Worm (Caenorhabditis elegans): ENCODE data around the gene Y47D7A.3.

Y47D7A.3 gene

DNA sequence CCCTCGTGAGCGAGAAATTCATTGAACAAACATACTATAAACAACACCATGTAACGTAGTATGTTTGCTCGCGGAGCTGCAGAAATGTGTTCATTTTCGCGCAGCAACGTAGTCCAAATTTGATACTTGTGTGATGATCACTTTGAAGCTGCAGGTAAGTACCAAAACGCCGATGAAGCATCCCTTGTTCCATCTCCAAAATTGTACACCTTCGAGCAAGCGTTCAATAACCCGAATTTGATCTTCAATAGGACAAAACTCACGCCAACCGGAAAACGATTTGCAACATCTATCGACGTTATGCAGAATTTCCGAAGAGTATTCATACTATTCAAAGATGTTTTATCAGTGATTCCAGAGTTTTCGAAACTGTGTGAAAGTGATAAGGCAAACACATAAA is at the start of gene Y47D7A.3:
Gene Y47D7A.3, plus strand, starts transcription at position 301 of the 400 bp plus-strand sequence.
- TF ChIP-seq ref-1 (GFP tag; conservative IDR thresholded peaks at IDR 0.05) = no peak
- TF ChIP-seq flt-1 (GFP tag; IDR thresholded peaks at IDR 0.05) = no peak
- TF ChIP-seq med-1 (GFP tag; optimal IDR thresholded peaks at IDR 0.05; ENCODE audit: insufficient read depth) = no peak
- TF ChIP-seq T22C8.4 (GFP tag; IDR thresholded peaks at IDR 0.05) = no peak
- no peak for TF ChIP-seq ztf-23 (GFP tag; IDR thresholded peaks at IDR 0.05)
- TF ChIP-seq cog-1 (tag; optimal IDR thresholded peaks at IDR 0.05) = no peak
- TF ChIP-seq ztf-29 (GFP tag; IDR thresholded peaks at IDR 0.05) = no peak
- no peak for TF ChIP-seq tab-1 (GFP tag; IDR thresholded peaks at IDR 0.05)
- no peak for TF ChIP-seq klf-2 (GFP tag; conservative IDR thresholded peaks at IDR 0.05)

DNA sequence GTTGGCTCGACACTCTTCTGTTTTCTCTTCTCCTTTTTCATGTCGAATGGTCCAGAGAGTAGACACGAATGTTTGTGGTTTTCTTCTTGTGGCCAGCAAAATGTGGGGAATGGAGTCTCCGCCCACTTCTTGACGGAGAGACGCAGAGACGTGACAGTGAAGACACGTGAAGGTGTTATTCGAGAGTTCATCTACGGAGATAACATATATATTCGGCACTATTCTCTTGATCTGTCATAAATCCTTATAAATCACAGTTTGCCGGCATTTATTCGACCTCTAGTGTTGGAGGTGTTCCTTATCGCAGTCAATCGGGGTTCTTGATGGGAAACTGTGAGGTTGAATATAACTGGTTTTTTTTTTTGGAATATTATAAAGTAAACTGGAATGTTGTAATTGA is 49.2 kb upstream of the Y47D7A.3 start, which contains the start of gene F32D1.3:
Gene F32D1.3, minus strand, starts transcription at position 65 of the 400 bp plus-strand sequence.
- TF ChIP-seq ztf-29 (GFP tag; IDR thresholded peaks at IDR 0.05) (no peak), tab-1 (GFP tag; IDR thresholded peaks at IDR 0.05) (no peak), med-1 (GFP tag; optimal IDR thresholded peaks at IDR 0.05; ENCODE audit: insufficient read depth) (no peak), ztf-23 (GFP tag; IDR thresholded peaks at IDR 0.05) (no peak), flt-1 (GFP tag; IDR thresholded peaks at IDR 0.05) (no peak), cog-1 (tag; optimal IDR thresholded peaks at IDR 0.05) (no peak), T22C8.4 (GFP tag; IDR thresholded peaks at IDR 0.05) (no peak), ref-1 (GFP tag; conservative IDR thresholded peaks at IDR 0.05) (no peak), klf-2 (GFP tag; conservative IDR thresholded peaks at IDR 0.05) (no peak)

DNA sequence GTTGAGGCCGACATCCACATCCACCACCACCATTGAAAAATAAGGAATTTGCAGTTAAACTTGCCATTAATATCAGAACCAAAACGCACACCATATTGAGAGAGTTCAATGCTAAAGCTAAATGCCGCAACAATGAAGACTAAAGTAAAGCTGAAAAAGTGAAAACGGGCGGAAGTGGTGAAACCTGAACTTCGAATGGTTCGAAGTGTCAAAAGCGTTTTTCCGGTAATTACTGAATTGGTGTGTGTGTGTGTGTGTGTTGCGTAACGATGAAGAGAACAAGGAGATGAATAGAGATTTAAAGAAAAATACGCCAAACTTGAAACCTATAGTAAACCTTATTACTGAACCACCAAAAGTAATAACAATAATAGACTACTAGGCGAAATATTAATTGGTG is 46.2 kb upstream of the Y47D7A.3 start, which contains the start of gene grl-13:
Gene grl-13, minus strand, starts transcription at position 101 of the 400 bp plus-strand sequence.
- no peak for TF ChIP-seq cog-1 (tag; optimal IDR thresholded peaks at IDR 0.05)
- no peak for TF ChIP-seq med-1 (GFP tag; optimal IDR thresholded peaks at IDR 0.05; ENCODE audit: insufficient read depth)
- no peak for TF ChIP-seq flt-1 (GFP tag; IDR thresholded peaks at IDR 0.05)

DNA sequence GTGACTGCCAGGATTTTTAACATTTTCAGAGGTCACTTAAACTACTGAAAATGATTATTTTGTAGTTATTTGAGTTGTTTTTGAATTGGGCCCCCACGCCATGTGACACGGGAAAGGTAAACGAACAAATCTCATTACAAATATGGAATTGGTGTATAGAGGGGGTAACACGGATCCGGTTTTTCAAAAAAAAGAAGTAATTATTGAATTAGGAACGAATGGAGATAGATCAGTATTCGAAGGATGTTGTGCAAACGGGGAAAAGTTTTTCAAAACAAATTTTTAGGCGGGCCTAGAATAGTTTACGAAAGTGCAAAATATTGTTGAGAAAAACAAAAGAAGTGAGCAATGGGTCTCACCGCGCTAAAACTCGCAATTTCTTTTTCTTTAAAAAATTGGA is 44.3 kb upstream of the Y47D7A.3 start, which contains the start of gene F32D1.11:
Gene F32D1.11, minus strand, starts transcription at position 101 of the 400 bp plus-strand sequence.
- TF ChIP-seq T22C8.4 (GFP tag; IDR thresholded peaks at IDR 0.05) = no peak
- TF ChIP-seq klf-2 (GFP tag; conservative IDR thresholded peaks at IDR 0.05) = no peak

DNA sequence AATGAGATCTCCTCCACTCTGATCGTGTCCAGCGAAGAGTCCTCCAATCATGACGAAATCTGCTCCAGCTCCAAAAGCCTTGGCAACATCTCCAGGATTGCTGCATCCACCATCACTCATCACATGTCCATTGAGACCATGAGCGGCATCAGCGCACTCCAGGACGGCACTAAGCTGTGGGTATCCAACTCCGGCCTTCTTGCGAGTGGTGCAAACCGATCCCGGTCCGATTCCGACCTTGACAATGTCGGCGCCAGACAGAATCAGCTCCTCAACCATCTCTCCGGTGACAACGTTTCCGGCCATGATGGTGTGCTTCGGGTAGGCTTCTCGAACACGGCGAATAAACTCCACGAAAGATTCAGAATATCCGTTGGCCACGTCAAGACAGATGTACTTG is 40.2 kb upstream of the Y47D7A.3 start:
- TF ChIP-seq klf-2 (GFP tag; conservative IDR thresholded peaks at IDR 0.05) (no peak), ztf-23 (GFP tag; IDR thresholded peaks at IDR 0.05) (no peak), ztf-29 (GFP tag; IDR thresholded peaks at IDR 0.05) (no peak), tab-1 (GFP tag; IDR thresholded peaks at IDR 0.05) (no peak), ref-1 (GFP tag; conservative IDR thresholded peaks at IDR 0.05) (no peak), T22C8.4 (GFP tag; IDR thresholded peaks at IDR 0.05) (no peak), flt-1 (GFP tag; IDR thresholded peaks at IDR 0.05) (no peak), med-1 (GFP tag; optimal IDR thresholded peaks at IDR 0.05; ENCODE audit: insufficient read depth) (no peak)

DNA sequence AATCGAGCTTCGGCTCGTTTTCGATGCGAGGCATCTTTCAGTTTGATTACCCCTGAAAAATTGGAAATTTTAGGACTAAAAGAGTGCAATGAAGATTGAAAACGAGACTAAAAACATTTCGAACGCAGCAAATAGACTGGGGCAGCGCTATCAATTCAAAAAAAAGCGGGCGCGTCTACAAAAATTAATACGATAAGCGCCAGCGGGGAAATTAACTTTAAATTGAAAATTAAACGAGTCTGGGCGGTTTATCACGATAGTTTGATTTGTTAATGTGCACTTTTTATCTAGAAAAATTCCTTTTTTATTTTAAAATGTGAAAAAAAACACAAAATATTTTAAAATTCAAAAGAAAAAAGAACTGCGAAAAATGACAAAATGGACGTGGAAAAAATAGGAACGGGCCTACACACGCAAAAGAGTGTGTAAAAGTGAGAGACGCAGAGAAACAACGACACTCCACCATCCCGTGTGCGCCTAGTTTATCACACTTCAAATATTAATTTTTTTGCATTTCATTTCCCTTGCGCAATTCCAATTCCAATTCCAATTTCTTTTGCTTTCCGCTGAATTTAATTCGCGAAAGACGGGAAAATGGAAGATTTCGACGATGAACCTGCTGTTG is 39.3 kb upstream of the Y47D7A.3 start, which contains the start of the genes gmpr-1 and fipp-1:
Gene gmpr-1, minus strand, starts transcription at position 75 of the 625 bp plus-strand sequence.
Gene fipp-1, plus strand, starts transcription at position 499 of the 625 bp plus-strand sequence.
- no peak for TF ChIP-seq T22C8.4 (GFP tag; IDR thresholded peaks at IDR 0.05)
- TF ChIP-seq klf-2 (GFP tag; conservative IDR thresholded peaks at IDR 0.05) = no peak
- no peak for TF ChIP-seq flt-1 (GFP tag; IDR thresholded peaks at IDR 0.05)
- TF ChIP-seq ztf-23 (GFP tag; IDR thresholded peaks at IDR 0.05) = no peak
- no peak for TF ChIP-seq med-1 (GFP tag; optimal IDR thresholded peaks at IDR 0.05; ENCODE audit: insufficient read depth)
- TF ChIP-seq ztf-29 (GFP tag; IDR thresholded peaks at IDR 0.05) = no peak
- no peak for TF ChIP-seq cog-1 (tag; optimal IDR thresholded peaks at IDR 0.05)
- no peak for TF ChIP-seq ref-1 (GFP tag; conservative IDR thresholded peaks at IDR 0.05)
- no peak for TF ChIP-seq tab-1 (GFP tag; IDR thresholded peaks at IDR 0.05)

DNA sequence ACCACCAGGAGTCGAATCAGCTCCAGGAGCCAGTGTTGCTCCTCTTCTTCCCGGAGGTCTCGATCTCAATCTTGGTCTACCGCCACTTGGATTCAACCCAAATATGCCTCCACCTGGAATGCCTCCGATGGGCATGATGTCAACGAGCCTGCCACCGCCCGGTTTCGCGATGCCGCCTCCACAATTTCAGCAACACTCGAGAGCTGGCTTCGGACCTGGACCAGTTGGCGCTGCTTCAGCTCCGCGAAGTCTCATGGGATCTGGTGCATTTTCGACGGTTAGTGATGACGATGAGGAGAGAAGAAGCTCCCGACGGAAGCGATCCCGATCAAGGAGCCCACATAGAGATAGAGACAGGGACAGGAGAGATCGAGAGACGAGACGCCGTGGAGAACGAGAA is 37.8 kb upstream of the Y47D7A.3 start:
- TF ChIP-seq ztf-23 (GFP tag; IDR thresholded peaks at IDR 0.05) (no peak), klf-2 (GFP tag; conservative IDR thresholded peaks at IDR 0.05) (no peak), flt-1 (GFP tag; IDR thresholded peaks at IDR 0.05) (no peak), ztf-29 (GFP tag; IDR thresholded peaks at IDR 0.05) (no peak), med-1 (GFP tag; optimal IDR thresholded peaks at IDR 0.05; ENCODE audit: insufficient read depth) (no peak), tab-1 (GFP tag; IDR thresholded peaks at IDR 0.05) (no peak), ref-1 (GFP tag; conservative IDR thresholded peaks at IDR 0.05) (no peak), T22C8.4 (GFP tag; IDR thresholded peaks at IDR 0.05) (no peak), cog-1 (tag; optimal IDR thresholded peaks at IDR 0.05) (no peak)

DNA sequence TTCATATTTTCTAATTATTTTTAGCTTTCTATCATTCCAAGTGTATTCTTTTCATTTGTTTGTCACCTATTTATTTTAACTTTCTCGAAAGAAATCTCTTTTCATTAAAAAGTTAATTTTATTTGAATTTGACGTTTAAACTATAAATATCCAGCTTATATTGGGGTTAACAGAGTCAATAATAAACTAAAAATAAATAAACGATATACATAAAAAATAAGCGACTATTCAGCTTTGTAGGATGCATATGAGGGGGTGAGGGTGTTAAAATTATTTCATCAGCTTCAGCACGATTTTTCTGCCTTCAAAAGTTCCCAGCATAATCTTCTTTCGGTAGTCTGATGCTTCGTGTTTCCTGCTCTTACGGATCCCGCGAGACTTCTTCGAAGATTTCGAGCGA is 37.1 kb upstream of the Y47D7A.3 start:
- TF ChIP-seq flt-1 (GFP tag; IDR thresholded peaks at IDR 0.05) (no peak), T22C8.4 (GFP tag; IDR thresholded peaks at IDR 0.05) (no peak), ztf-23 (GFP tag; IDR thresholded peaks at IDR 0.05) (no peak), med-1 (GFP tag; optimal IDR thresholded peaks at IDR 0.05; ENCODE audit: insufficient read depth) (no peak), tab-1 (GFP tag; IDR thresholded peaks at IDR 0.05) (no peak), klf-2 (GFP tag; conservative IDR thresholded peaks at IDR 0.05) (no peak), ref-1 (GFP tag; conservative IDR thresholded peaks at IDR 0.05) (no peak), ztf-29 (GFP tag; IDR thresholded peaks at IDR 0.05) (no peak), cog-1 (tag; optimal IDR thresholded peaks at IDR 0.05) (no peak)

DNA sequence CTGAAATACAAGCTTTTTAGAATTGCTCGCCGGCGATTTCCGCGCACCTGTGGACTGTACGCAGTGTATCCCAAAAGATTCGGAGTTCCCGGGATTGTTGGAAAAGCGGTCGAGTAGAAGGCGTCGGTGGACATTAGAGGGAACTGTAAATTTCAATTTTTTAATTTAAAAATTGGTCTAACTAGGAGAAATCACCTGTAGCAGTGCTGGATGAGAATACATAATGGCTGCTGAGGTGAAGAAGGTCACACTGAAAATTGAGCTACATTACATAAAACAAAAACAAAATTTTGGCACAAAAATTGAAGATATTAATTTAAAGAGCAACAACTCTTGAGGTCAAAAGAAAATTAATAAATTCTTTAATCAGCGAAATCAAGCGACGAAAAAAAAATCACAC is 36.1 kb upstream of the Y47D7A.3 start, which contains the start of gene neg-1:
Gene neg-1, minus strand, starts transcription at position 250 of the 400 bp plus-strand sequence.
- TF ChIP-seq ztf-29 (GFP tag; IDR thresholded peaks at IDR 0.05) (no peak), tab-1 (GFP tag; IDR thresholded peaks at IDR 0.05) (no peak), flt-1 (GFP tag; IDR thresholded peaks at IDR 0.05) (no peak), ref-1 (GFP tag; conservative IDR thresholded peaks at IDR 0.05) (no peak), klf-2 (GFP tag; conservative IDR thresholded peaks at IDR 0.05) (no peak), med-1 (GFP tag; optimal IDR thresholded peaks at IDR 0.05; ENCODE audit: insufficient read depth) (no peak), cog-1 (tag; optimal IDR thresholded peaks at IDR 0.05) (no peak), T22C8.4 (GFP tag; IDR thresholded peaks at IDR 0.05) (no peak), ztf-23 (GFP tag; IDR thresholded peaks at IDR 0.05) (no peak)
